Worm (Caenorhabditis elegans): ENCODE data around the gene col-123.

Gene col-123

ce11 chrIV:9850931-9851330 lies 29.2 kb downstream of the col-123 start, which contains the start of gene ssp-10:
Gene ssp-10 (minus strand): TSS chrIV:9851031.
- no peak for TF ChIP-seq snpc-4 (tag; optimal IDR thresholded peaks at IDR 0.05)
- TF ChIP-seq lsy-2 (tag; optimal IDR thresholded peaks at IDR 0.05): no peak

DNA sequence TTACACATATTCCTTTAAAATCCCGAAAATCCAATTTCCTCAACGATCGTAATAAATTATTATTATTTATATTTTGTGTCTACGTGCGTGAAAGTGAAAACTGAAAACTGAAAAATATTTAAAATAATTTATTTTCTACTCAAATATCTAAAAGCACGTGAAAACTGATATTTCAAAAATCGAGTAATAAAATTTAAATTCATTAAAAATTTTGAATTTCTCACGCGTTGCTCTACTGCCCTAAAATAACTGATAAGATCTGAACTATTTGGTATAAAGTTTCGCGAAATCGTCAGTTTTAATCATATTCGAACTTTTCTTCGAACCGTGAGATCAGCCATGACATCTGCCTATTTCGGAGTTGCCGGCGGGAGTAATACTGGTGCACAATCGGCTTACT lies 30.5 kb downstream of the col-123 start, which contains the start of gene ssq-1:
Gene ssq-1 (plus strand): TSS at position 301 of the 400 bp plus-strand sequence.
- no peak for TF ChIP-seq tbx-8 (GFP tag; optimal IDR thresholded peaks at IDR 0.05)
- TF ChIP-seq pha-4 (tag; optimal IDR thresholded peaks at IDR 0.05): no peak
- no peak for TF ChIP-seq unc-62 (GFP tag; optimal IDR thresholded peaks at IDR 0.05)
- no peak for TF ChIP-seq flh-1 (GFP tag; optimal IDR thresholded peaks at IDR 0.05)
- TF ChIP-seq ceh-43 (GFP tag; optimal IDR thresholded peaks at IDR 0.05): no peak
- no peak for TF ChIP-seq zip-8 (tag; optimal IDR thresholded peaks at IDR 0.05)
- no peak for TF ChIP-seq ham-2 (GFP tag; optimal IDR thresholded peaks at IDR 0.05)
- TF ChIP-seq mep-1 (tag; optimal IDR thresholded peaks at IDR 0.05): no peak
- TF ChIP-seq M03D4.4 (tag; optimal IDR thresholded peaks at IDR 0.05): no peak
- no peak for TF ChIP-seq lsy-2 (tag; optimal IDR thresholded peaks at IDR 0.05)
- no peak for TF ChIP-seq nhr-76 (tag; optimal IDR thresholded peaks at IDR 0.05)
- no peak for TF ChIP-seq drap-1 (GFP tag; optimal IDR thresholded peaks at IDR 0.05)
- TF ChIP-seq nhr-237 (tag; optimal IDR thresholded peaks at IDR 0.05): no peak
- no peak for TF ChIP-seq snpc-4 (tag; optimal IDR thresholded peaks at IDR 0.05)
- TF ChIP-seq bed-3 (GFP tag; optimal IDR thresholded peaks at IDR 0.05): no peak
- no peak for TF ChIP-seq mab-5 (tag; optimal IDR thresholded peaks at IDR 0.05)
- TF ChIP-seq sptf-1 (tag; optimal IDR thresholded peaks at IDR 0.05): no peak
- no peak for TF ChIP-seq cnd-1 (tag; optimal IDR thresholded peaks at IDR 0.05)
- TF ChIP-seq elt-1 (tag; optimal IDR thresholded peaks at IDR 0.05; ENCODE audit: borderline replicate concordance, insufficient read depth): no peak

DNA sequence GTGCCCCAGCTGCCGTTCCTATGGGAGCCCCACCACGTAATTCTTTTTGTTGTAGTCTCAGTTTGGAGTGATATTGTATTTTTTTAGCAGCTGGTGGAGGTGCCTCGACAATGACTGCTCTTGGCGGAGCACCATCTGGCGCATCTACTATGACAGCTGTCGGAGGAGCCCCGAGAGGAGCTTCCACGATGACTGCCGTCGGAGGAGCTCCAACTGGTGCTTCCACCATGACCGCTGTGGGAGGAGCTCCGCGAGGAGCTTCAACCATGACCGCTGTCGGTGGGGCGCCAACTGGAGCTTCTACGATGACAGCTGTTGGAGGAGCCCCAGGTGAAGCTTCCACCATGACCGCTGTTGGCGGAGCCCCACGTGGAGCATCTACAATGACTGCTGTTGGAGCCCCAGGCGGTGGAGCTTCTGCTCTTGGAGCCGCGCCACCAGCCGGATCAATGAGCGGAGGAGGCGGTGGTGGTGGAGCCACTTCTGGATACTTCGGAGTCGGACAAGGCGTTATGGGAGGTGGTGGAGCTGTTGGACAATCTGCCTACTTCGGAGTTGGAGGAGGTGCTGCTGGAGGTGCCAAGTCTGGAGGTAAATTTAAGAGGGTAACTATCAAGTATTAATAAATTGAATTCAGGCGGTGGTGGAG lies 31.2 kb downstream of the col-123 start:
- TF ChIP-seq lin-32 (GFP tag; optimal IDR thresholded peaks at IDR 0.05) (peak; percentile 62), mls-2 (tag; optimal IDR thresholded peaks at IDR 0.05) (no peak), cnd-1 (tag; optimal IDR thresholded peaks at IDR 0.05) (no peak), bed-3 (GFP tag; optimal IDR thresholded peaks at IDR 0.05) (no peak), mab-5 (tag; optimal IDR thresholded peaks at IDR 0.05) (no peak), unc-62 (GFP tag; optimal IDR thresholded peaks at IDR 0.05) (no peak)

DNA sequence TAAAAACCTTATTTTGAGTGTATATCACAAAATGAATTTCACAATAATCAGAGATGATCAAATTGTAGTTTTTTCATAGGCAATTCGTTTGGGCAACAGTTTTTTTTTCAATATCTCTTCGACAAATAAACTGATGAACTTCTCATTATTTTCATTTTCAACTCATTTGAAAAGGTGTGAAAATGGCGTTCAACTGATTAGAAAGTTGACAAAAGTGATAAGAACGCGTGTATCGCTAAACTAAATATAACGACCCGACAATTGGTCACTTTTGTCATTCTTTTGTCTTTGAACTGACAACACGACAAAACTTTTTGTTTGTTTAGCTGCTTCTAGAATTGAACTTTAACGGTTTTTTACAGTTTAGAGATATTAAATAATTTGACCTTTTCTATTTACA lies 33.2 kb downstream of the col-123 start:
- TF ChIP-seq sem-2 (GFP tag; optimal IDR thresholded peaks at IDR 0.05) (no peak), nhr-28 (tag; optimal IDR thresholded peaks at IDR 0.05) (no peak), zip-8 (tag; optimal IDR thresholded peaks at IDR 0.05) (no peak), hlh-1 (tag; optimal IDR thresholded peaks at IDR 0.05) (no peak), M03D4.4 (tag; optimal IDR thresholded peaks at IDR 0.05) (no peak), unc-39 (tag; optimal IDR thresholded peaks at IDR 0.05) (no peak), mep-1 (tag; optimal IDR thresholded peaks at IDR 0.05) (no peak), sptf-1 (tag; optimal IDR thresholded peaks at IDR 0.05) (no peak), tbx-8 (GFP tag; optimal IDR thresholded peaks at IDR 0.05) (no peak), bed-3 (GFP tag; optimal IDR thresholded peaks at IDR 0.05) (no peak), nhr-12 (tag; optimal IDR thresholded peaks at IDR 0.05) (no peak), unc-120 (tag; optimal IDR thresholded peaks at IDR 0.05; ENCODE audit: poor library complexity, severe bottlenecking) (no peak), ceh-39 (tag; optimal IDR thresholded peaks at IDR 0.05) (no peak), nhr-2 (tag; optimal IDR thresholded peaks at IDR 0.05) (no peak), cnd-1 (tag; optimal IDR thresholded peaks at IDR 0.05) (no peak), nhr-237 (tag; optimal IDR thresholded peaks at IDR 0.05) (no peak), lin-32 (GFP tag; optimal IDR thresholded peaks at IDR 0.05) (no peak), blmp-1 (tag; optimal IDR thresholded peaks at IDR 0.05) (no peak)

- TF ChIP-seq ceh-43 (GFP tag; optimal IDR thresholded peaks at IDR 0.05) (no peak), lsy-2 (tag; optimal IDR thresholded peaks at IDR 0.05) (no peak), mab-5 (tag; optimal IDR thresholded peaks at IDR 0.05) (no peak), nhr-12 (tag; optimal IDR thresholded peaks at IDR 0.05) (no peak), nhr-76 (tag; optimal IDR thresholded peaks at IDR 0.05) (no peak), mep-1 (tag; optimal IDR thresholded peaks at IDR 0.05) (no peak), hlh-1 (tag; optimal IDR thresholded peaks at IDR 0.05) (no peak), ces-1 (GFP tag; optimal IDR thresholded peaks at IDR 0.05) (no peak), unc-62 (GFP tag; optimal IDR thresholded peaks at IDR 0.05) (no peak), flh-1 (GFP tag; optimal IDR thresholded peaks at IDR 0.05) (no peak), unc-120 (tag; optimal IDR thresholded peaks at IDR 0.05; ENCODE audit: poor library complexity, severe bottlenecking) (no peak), nhr-28 (tag; optimal IDR thresholded peaks at IDR 0.05) (no peak), cnd-1 (tag; optimal IDR thresholded peaks at IDR 0.05) (no peak), tbx-8 (GFP tag; optimal IDR thresholded peaks at IDR 0.05) (no peak), elt-1 (tag; optimal IDR thresholded peaks at IDR 0.05; ENCODE audit: borderline replicate concordance, insufficient read depth) (no peak), ceh-83 (GFP tag; optimal IDR thresholded peaks at IDR 0.05) (no peak), lin-13 (tag; optimal IDR thresholded peaks at IDR 0.05) (no peak), M03D4.4 (tag; optimal IDR thresholded peaks at IDR 0.05) (no peak), elt-3 (tag; optimal IDR thresholded peaks at IDR 0.05) (no peak), mls-2 (tag; optimal IDR thresholded peaks at IDR 0.05) (no peak)
Measured at ce11 chrIV:9855712-9856111, 34.0 kb downstream of the col-123 start, which contains the start of gene K07F5.12. Gene K07F5.12 (plus strand): TSS chrIV:9856012.
